Fruit fly (Drosophila melanogaster) whole organism, embryonic: ENCODE data around the gene peng.

ENCODE experiments used
- Antp ChIP-seq: fragments of 200-800 bp; sonication (Bioruptor generic); optimal IDR thresholded peaks from 3 replicates; lab custom pipeline; 2016; ENCODE audit warnings: missing biosample characterization, missing genetic modification characterization
- B-H2 ChIP-seq: fragments of 200-800 bp; sonication (Bioruptor generic); optimal IDR thresholded peaks from 2 replicates; lab custom pipeline; 2018; ENCODE audit warnings: missing biosample characterization, mild to moderate bottlenecking, missing genetic modification characterization
- CG10654 ChIP-seq: fragments of 200-800 bp; sonication (Bioruptor generic); optimal IDR thresholded peaks from 2 replicates; lab custom pipeline; 2016; ENCODE audit warnings: missing biosample characterization, missing genetic modification characterization
- CG11695 ChIP-seq: fragments of 200-800 bp; sonication (Bioruptor generic); IDR thresholded peaks from 3 replicates; pipeline ENCODE4 v1.3.6; 2022; ENCODE audit warnings: missing biosample characterization, missing genetic modification characterization
- CG1233 ChIP-seq: fragments of 200-800 bp; sonication (Bioruptor generic); optimal IDR thresholded peaks from 4 replicates; lab custom pipeline; 2018; ENCODE audit warnings: missing biosample characterization, mild to moderate bottlenecking, missing genetic modification characterization
- CG15073 ChIP-seq: fragments of 200-800 bp; sonication (Bioruptor generic); optimal IDR thresholded peaks from 2 replicates; lab custom pipeline; 2016; ENCODE audit warnings: missing biosample characterization, missing genetic modification characterization
- CG17385 ChIP-seq: fragments of 200-800 bp; sonication (Bioruptor generic); optimal IDR thresholded peaks from 3 replicates; lab custom pipeline; 2018; ENCODE audit warnings: missing biosample characterization, mild to moderate bottlenecking, missing genetic modification characterization
- CG31224 ChIP-seq: fragments of 200-800 bp; sonication (Bioruptor generic); IDR thresholded peaks from 2 replicates; pipeline ENCODE4 v1.3.6; 2022; ENCODE audit warnings: missing biosample characterization, missing genetic modification characterization
- CG3847 ChIP-seq: fragments of 200-800 bp; sonication (Bioruptor generic); IDR thresholded peaks from 2 replicates; pipeline ENCODE4 v1.3.6; 2022; ENCODE audit warnings: missing biosample characterization, missing genetic modification characterization
- CG4360 ChIP-seq: fragments of 200-800 bp; sonication (Bioruptor generic); IDR thresholded peaks from 2 replicates; pipeline ENCODE4 v1.3.6; 2022; ENCODE audit warnings: missing biosample characterization, missing genetic modification characterization
- CG8478 ChIP-seq: fragments of >200 bp; optimal IDR thresholded peaks from 2 replicates; lab custom pipeline; 2018
- CG8765 ChIP-seq: fragments of 200-800 bp; sonication (Bioruptor generic); IDR thresholded peaks from 2 replicates; pipeline ENCODE4 v1.3.6; 2022; ENCODE audit warnings: missing biosample characterization, missing genetic modification characterization
- CG8924 ChIP-seq: fragments of 200-800 bp; optimal IDR thresholded peaks from 3 replicates; lab custom pipeline; 2019; ENCODE audit warnings: missing biosample characterization, mild to moderate bottlenecking, missing genetic modification characterization, moderate library complexity
- CG8944 ChIP-seq: fragments of 200-800 bp; sonication (Bioruptor generic); optimal IDR thresholded peaks from 3 replicates; lab custom pipeline; 2016; ENCODE audit warnings: missing biosample characterization, missing genetic modification characterization
- CG9817 ChIP-seq: fragments of 200-800 bp; sonication (Bioruptor generic); optimal IDR thresholded peaks from 2 replicates; lab custom pipeline; 2018; ENCODE audit warnings: missing biosample characterization, mild to moderate bottlenecking, missing genetic modification characterization, moderate library complexity
- Deaf1 ChIP-seq: fragments of 200-800 bp; optimal IDR thresholded peaks from 3 replicates; lab custom pipeline; 2019; ENCODE audit warnings: missing biosample characterization, mild to moderate bottlenecking, missing genetic modification characterization, moderate library complexity
- Dfd ChIP-seq, 2 experiments: fragments of >200 bp; optimal IDR thresholded peaks; 2 replicates each; lab custom pipeline; 2017; ENCODE audit warnings: missing biosample characterization in 2 of 2, missing genetic modification characterization in 2 of 2
- Dref ChIP-seq: fragments of 200-800 bp; sonication (Bioruptor generic); IDR thresholded peaks from 2 replicates; pipeline ENCODE4 v1.3.6; 2022; ENCODE audit warnings: missing biosample characterization, missing genetic modification characterization
- Eip74EF ChIP-seq, 2 experiments: fragments of 200-800 bp in 1 of 2; fragments of >200 bp in 1 of 2; sonication (Bioruptor generic) in 1 of 2; optimal IDR thresholded peaks; 2 replicates each; lab custom pipeline; 2017 to 2019; ENCODE audit warnings: missing biosample characterization in 2 of 2, missing genetic modification characterization in 2 of 2, mild to moderate bottlenecking in 1 of 2, moderate library complexity in 1 of 2
- Fer3 ChIP-seq: fragments of 200-800 bp; sonication (Bioruptor generic); optimal IDR thresholded peaks from 2 replicates; lab custom pipeline; 2018; ENCODE audit warnings: missing biosample characterization, mild to moderate bottlenecking, missing genetic modification characterization, moderate library complexity
- Hsf ChIP-seq: fragments of 200-800 bp; sonication (Bioruptor generic); optimal IDR thresholded peaks from 3 replicates; lab custom pipeline; 2016; ENCODE audit warnings: missing biosample characterization, missing genetic modification characterization
- Lhr ChIP-seq: fragments of 200-800 bp; sonication (Bioruptor generic); optimal IDR thresholded peaks from 3 replicates; lab custom pipeline; 2017; ENCODE audit warnings: mild to moderate bottlenecking, missing biosample characterization, missing genetic modification reagents, missing genetic modification characterization
- Nf-YA ChIP-seq: fragments of 200-800 bp; sonication (Bioruptor generic); IDR thresholded peaks from 2 replicates; pipeline ENCODE4 v1.3.6; 2022; ENCODE audit warnings: missing biosample characterization, missing genetic modification characterization
- Nf-YC ChIP-seq: fragments of 200-800 bp; optimal IDR thresholded peaks from 3 replicates; lab custom pipeline; 2019; ENCODE audit warnings: missing biosample characterization, mild to moderate bottlenecking, missing genetic modification characterization, moderate library complexity
- Side ChIP-seq: fragments of 200-800 bp; sonication (Bioruptor generic); optimal IDR thresholded peaks from 2 replicates; lab custom pipeline; 2016; ENCODE audit warnings: missing biosample characterization, missing genetic modification characterization
- Sin3A ChIP-seq: fragments of >200 bp; optimal IDR thresholded peaks from 2 replicates; lab custom pipeline; 2018
- Tbp ChIP-seq: fragments of >200 bp; optimal IDR thresholded peaks from 2 replicates; lab custom pipeline; 2018; ENCODE audit warnings: missing biosample characterization, missing genetic modification characterization
- Xrp1 ChIP-seq: fragments of 200-800 bp; sonication (Bioruptor generic); IDR thresholded peaks from 2 replicates; pipeline ENCODE4 v1.3.6; 2022; ENCODE audit warnings: missing biosample characterization, missing genetic modification characterization
- ab ChIP-seq: fragments of 200-800 bp; sonication (Bioruptor generic); optimal IDR thresholded peaks from 2 replicates; lab custom pipeline; 2016; ENCODE audit warnings: missing biosample characterization, missing genetic modification characterization
- cg ChIP-seq: fragments of 200-800 bp; sonication (Bioruptor generic); optimal IDR thresholded peaks from 3 replicates; lab custom pipeline; 2019; ENCODE audit warnings: missing biosample characterization, mild to moderate bottlenecking, missing genetic modification characterization, moderate library complexity
- chinmo ChIP-seq: fragments of 200-800 bp; sonication (Bioruptor generic); IDR thresholded peaks from 4 replicates; pipeline ENCODE4 v1.3.6; 2022; ENCODE audit warnings: missing biosample characterization, missing genetic modification characterization; ENCODE audit not compliant: partially characterized antibody
- crol ChIP-seq: fragments of 200-800 bp; sonication (Bioruptor generic); IDR thresholded peaks from 2 replicates; pipeline ENCODE4 v1.3.6; 2022; ENCODE audit warnings: missing biosample characterization, missing genetic modification characterization
- dmrt99B ChIP-seq: fragments of 200-800 bp; sonication (Bioruptor generic); optimal IDR thresholded peaks from 2 replicates; lab custom pipeline; 2018; ENCODE audit warnings: missing biosample characterization, mild to moderate bottlenecking, missing genetic modification characterization, moderate library complexity
- ftz-f1 ChIP-seq: fragments of 200-800 bp; sonication (Bioruptor generic); optimal IDR thresholded peaks from 2 replicates; lab custom pipeline; 2016; ENCODE audit warnings: missing biosample characterization, missing genetic modification characterization
- hth ChIP-seq: fragments of >200 bp; optimal IDR thresholded peaks from 2 replicates; lab custom pipeline; 2017; ENCODE audit warnings: inconsistent platforms
- kah ChIP-seq: fragments of 200-800 bp; sonication (Bioruptor generic); optimal IDR thresholded peaks from 2 replicates; lab custom pipeline; 2018; ENCODE audit warnings: missing biosample characterization, mild to moderate bottlenecking, missing genetic modification characterization
- lmd ChIP-seq: fragments of 200-800 bp; sonication (Bioruptor generic); IDR thresholded peaks from 2 replicates; pipeline ENCODE4 v1.3.6; 2022; ENCODE audit warnings: missing biosample characterization, missing genetic modification characterization
- lola ChIP-seq, 3 experiments: fragments of >200 bp in 2 of 3; fragments of 200-800 bp in 1 of 3; sonication (Bioruptor generic) in 1 of 3; optimal IDR thresholded peaks; 2 replicates each; lab custom pipeline; 2017 to 2019; ENCODE audit warnings: missing biosample characterization in 3 of 3, missing genetic modification characterization in 3 of 3, mild to moderate bottlenecking in 1 of 3, moderate library complexity in 1 of 3
- nom ChIP-seq: fragments of 200-800 bp; sonication (Bioruptor generic); optimal IDR thresholded peaks from 2 replicates; lab custom pipeline; 2017; ENCODE audit warnings: missing biosample characterization, missing genetic modification characterization, mild to moderate bottlenecking, moderate library complexity, missing genetic modification reagents
- onecut ChIP-seq: fragments of 200-800 bp; sonication (Bioruptor generic); IDR thresholded peaks from 2 replicates; pipeline ENCODE4 v1.3.6; 2022; ENCODE audit warnings: missing biosample characterization, missing genetic modification characterization
- pfk ChIP-seq: fragments of 200-800 bp; sonication (Bioruptor generic); optimal IDR thresholded peaks from 2 replicates; lab custom pipeline; 2018; ENCODE audit warnings: missing biosample characterization, mild to moderate bottlenecking, missing genetic modification characterization, moderate library complexity
- pum ChIP-seq: fragments of 200-800 bp; sonication (Bioruptor generic); optimal IDR thresholded peaks from 2 replicates; lab custom pipeline; 2016; ENCODE audit warnings: missing biosample characterization, missing genetic modification characterization
- ranshi ChIP-seq: fragments of 200-800 bp; sonication (Bioruptor generic); IDR thresholded peaks from 2 replicates; pipeline ENCODE4 v1.3.6; 2022; ENCODE audit warnings: missing biosample characterization, missing genetic modification characterization
- sqz ChIP-seq: fragments of 200-800 bp; sonication (Bioruptor generic); optimal IDR thresholded peaks from 3 replicates; lab custom pipeline; 2018; ENCODE audit warnings: missing biosample characterization, mild to moderate bottlenecking, missing genetic modification characterization
- sr ChIP-seq: fragments of 200-800 bp; sonication (Bioruptor generic); IDR thresholded peaks from 3 replicates; pipeline ENCODE4 v1.3.6; 2022; ENCODE audit warnings: missing biosample characterization, missing genetic modification characterization
- tin ChIP-seq: fragments of 200-800 bp; sonication (Bioruptor generic); optimal IDR thresholded peaks from 3 replicates; lab custom pipeline; 2016; ENCODE audit warnings: missing biosample characterization, missing genetic modification characterization
- trem ChIP-seq: fragments of 200-800 bp; optimal IDR thresholded peaks from 3 replicates; lab custom pipeline; 2019; ENCODE audit warnings: missing biosample characterization, mild to moderate bottlenecking, missing genetic modification characterization, moderate library complexity
- vvl ChIP-seq: fragments of 200-800 bp; sonication (Bioruptor generic); IDR thresholded peaks from 2 replicates; pipeline ENCODE4 v1.3.6; 2022; ENCODE audit warnings: missing biosample characterization, missing genetic modification characterization
- zf30C ChIP-seq: fragments of 200-800 bp; sonication (Bioruptor generic); optimal IDR thresholded peaks from 3 replicates; lab custom pipeline; 2018; ENCODE audit warnings: missing biosample characterization, mild to moderate bottlenecking, missing genetic modification characterization

The peng gene

DNA sequence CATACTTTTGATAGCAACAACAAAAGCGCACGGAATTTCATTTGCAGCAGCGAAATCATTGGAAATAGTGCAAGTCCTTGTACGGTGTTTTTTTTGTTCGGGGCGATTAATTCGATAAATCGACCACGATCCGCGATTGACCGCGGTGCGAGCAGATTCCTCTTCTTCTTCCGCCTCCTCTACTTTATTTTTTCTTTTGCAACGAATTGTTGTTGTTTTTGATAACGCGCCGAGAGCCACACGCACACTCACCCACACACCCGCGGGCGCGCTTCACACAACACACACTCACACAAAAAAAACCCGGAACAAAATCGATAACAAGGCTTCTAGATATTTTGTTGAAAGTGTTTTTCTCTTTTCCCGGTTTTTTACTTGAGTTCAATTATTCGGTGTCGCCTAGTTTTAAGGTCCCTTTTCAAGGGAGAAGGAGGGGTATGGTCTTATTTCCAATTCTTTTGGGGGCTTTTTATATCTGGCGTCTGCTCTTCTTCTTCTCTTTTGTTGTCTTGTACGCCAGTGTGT, 26.4 kb downstream of the peng start:
- TF ChIP-seq Dfd (GFP tag; optimal IDR thresholded peaks at IDR 0.05; lab: Kevin White, UChicago) (no peak), sqz (GFP tag; lab: Kevin White, UChicago) (peak; percentile 21), cg (GFP tag; lab: Kevin White, UChicago) (peak; percentile 70), onecut (GFP tag; lab: Robert Waterston, UW) (peak; percentile 81), CG17385 (GFP tag; lab: Kevin White, UChicago) (peak; percentile 82), Nf-YC (tag; lab: Kevin White, UChicago) (no peak), CG8765 (GFP tag; lab: Robert Waterston, UW) (no peak), Side (GFP tag; lab: Kevin White, UChicago) (no peak), Eip74EF (GFP tag; optimal IDR thresholded peaks at IDR 0.05; lab: Kevin White, UChicago) (peak in 1 of 2 experiments; percentile 66), Dref (peak; percentile 45), chinmo (GFP tag; lab: Robert Waterston, UW) (0 out of 4 replicates have a peak, but pooled peaks have one; percentile 23), crol (0 out of 2 replicates have a peak, but pooled peaks have one; percentile 12), CG4360 (GFP tag; lab: Robert Waterston, UW) (peak; percentile 79), lola (GFP tag; optimal IDR thresholded peaks at IDR 0.05; lab: Kevin White, UChicago) (peak in 1 of 3 experiments; percentile 5), nom (GFP tag; lab: Kevin White, UChicago) (peak; percentile 4)

DNA sequence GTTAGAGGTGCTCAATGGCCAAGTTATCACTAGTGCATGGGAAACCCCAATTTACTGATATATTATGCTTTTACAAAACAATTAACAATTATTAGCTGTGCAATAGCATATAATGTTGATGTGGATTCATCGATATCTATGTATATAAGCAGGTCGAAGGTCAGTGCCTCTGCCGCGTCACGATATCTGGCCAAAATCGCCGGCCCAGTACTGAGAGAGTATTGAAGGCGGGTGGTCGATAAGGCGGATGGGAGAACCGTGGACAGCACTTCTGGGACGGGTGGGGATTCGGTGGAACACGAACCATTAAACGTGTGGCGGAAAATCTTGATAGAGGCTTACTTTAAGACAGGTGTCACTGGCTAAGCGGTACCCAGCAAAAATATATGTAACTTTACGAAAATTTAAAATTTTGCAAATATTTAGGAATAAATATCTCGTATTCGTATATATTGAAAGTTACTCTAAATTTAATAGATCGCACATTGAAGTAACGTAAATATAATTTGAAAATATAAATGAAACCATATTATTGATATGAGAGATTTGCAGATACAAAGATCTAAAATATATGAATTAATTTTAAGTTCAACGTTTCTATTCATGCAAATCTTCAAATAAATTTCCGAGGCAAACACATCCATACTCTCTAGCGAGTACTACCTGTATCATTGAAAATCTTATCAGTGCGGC, 27.2 kb downstream of the peng start:
- TF ChIP-seq Sin3A = no peak
- TF ChIP-seq Nf-YC (tag; lab: Kevin White, UChicago) = peak; percentile 65
- peak; percentile 16 for TF ChIP-seq ftz-f1 (GFP tag; lab: Kevin White, UChicago)
- peak; percentile 20 for TF ChIP-seq kah (GFP tag; lab: Kevin White, UChicago)
- TF ChIP-seq Lhr (GFP tag; lab: Kevin White, UChicago) = no peak
- TF ChIP-seq CG3847 (GFP tag; lab: Robert Waterston, UW) = no peak
- peak; percentile 46 for TF ChIP-seq vvl (GFP tag; lab: Robert Waterston, UW)
- TF ChIP-seq lmd (GFP tag; lab: Robert Waterston, UW) = peak; percentile 54
- TF ChIP-seq CG10654 (GFP tag; lab: Kevin White, UChicago) = no peak
- 0 out of 2 replicates have a peak, but pooled peaks have one; percentile 43 for TF ChIP-seq ranshi (GFP tag; lab: Robert Waterston, UW)
- TF ChIP-seq Tbp (GFP tag; lab: Kevin White, UChicago) = no peak
- TF ChIP-seq tin (GFP tag; lab: Kevin White, UChicago) = peak; percentile 16
- peak; percentile 57 for TF ChIP-seq B-H2
- peak; percentile 13 for TF ChIP-seq trem (tag; lab: Kevin White, UChicago)
- no peak for TF ChIP-seq CG8944
- no peak for TF ChIP-seq CG9817
- no peak for TF ChIP-seq ab (GFP tag; lab: Kevin White, UChicago)
- TF ChIP-seq zf30C = no peak
- TF ChIP-seq Hsf (GFP tag; lab: Kevin White, UChicago) = no peak
- peak; percentile 61 for TF ChIP-seq Fer3 (tag; lab: Kevin White, UChicago)
- TF ChIP-seq dmrt99B (tag; lab: Kevin White, UChicago) = peak; percentile 81
- peak; percentile 13 for TF ChIP-seq pum (GFP tag; lab: Kevin White, UChicago)
- TF ChIP-seq pfk (GFP tag; lab: Kevin White, UChicago) = peak; percentile 82
- TF ChIP-seq CG15073 (GFP tag; lab: Kevin White, UChicago) = no peak
- TF ChIP-seq CG8478 (lab: Kevin White, UChicago) = no peak
- no peak for TF ChIP-seq Nf-YA (GFP tag; lab: Robert Waterston, UW)
- TF ChIP-seq CG31224 = 0 out of 2 replicates have a peak, but pooled peaks have one; percentile 24
- peak; percentile 60; the same call in 1 of the 3 replicates for TF ChIP-seq CG11695 (GFP tag; lab: Robert Waterston, UW)
- peak; percentile 19 for TF ChIP-seq CG8924
- TF ChIP-seq sr = no peak
- TF ChIP-seq CG1233 (GFP tag; lab: Kevin White, UChicago) = peak; percentile 56
- TF ChIP-seq hth (lab: Kevin White, UChicago) = no peak
- TF ChIP-seq Xrp1 = peak; percentile 56; the same call in 1 of the 2 replicates
- TF ChIP-seq Deaf1 (tag; lab: Kevin White, UChicago) = peak; percentile 28
- no peak for TF ChIP-seq Antp (GFP tag; lab: Kevin White, UChicago)
